Worm (Caenorhabditis elegans): ENCODE measurements around the gene Y61A9LA.3.

Y61A9LA.3 gene

DNA sequence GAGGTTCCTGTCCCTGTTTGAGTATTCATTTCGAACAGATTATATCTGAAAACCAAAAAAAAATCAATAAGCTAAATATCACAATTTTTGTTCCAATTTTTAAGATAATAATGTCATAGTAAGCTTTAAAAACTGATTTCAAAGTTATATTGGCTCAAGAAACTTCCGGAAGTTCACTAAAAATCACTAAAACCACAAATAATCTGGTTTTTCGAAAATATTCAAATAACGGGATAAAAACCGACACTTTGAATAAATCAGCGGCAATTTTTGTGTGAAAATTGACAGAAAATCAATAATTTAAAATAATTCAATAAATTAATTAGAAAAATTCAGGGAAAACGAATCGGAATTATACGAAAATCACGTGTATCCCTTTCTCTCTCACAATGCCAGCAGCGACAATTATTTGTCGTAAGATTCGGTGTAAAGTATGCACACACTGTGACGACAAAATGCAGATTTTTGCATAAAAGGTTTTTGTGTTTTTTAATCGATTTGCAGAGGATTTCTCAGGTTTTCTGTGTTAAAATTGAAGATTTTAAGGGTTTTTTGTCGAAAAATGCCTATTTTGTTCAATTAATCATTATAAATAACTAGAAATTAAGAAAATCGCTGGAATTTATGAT, 820 bp upstream of the Y61A9LA.3 start, which contains the start of gene sut-2 (continued):
- TF ChIP-seq nhr-47 (tag; optimal IDR thresholded peaks at IDR 0.05) (peak; percentile 54), sup-37 (GFP tag; optimal IDR thresholded peaks at IDR 0.05) (no peak), lin-15B (tag; optimal IDR thresholded peaks at IDR 0.05) (no peak), unc-30 (tag; optimal IDR thresholded peaks at IDR 0.05) (no peak), ztf-11 (tag; optimal IDR thresholded peaks at IDR 0.05) (no peak), tbx-2 (tag; optimal IDR thresholded peaks at IDR 0.05) (no peak), isw-1 (GFP tag; IDR thresholded peaks at IDR 0.05) (no peak), F16B12.6 (tag; optimal IDR thresholded peaks at IDR 0.05) (peak; percentile 90), sptf-1 (tag; optimal IDR thresholded peaks at IDR 0.05) (no peak), pqm-1 (tag; optimal IDR thresholded peaks at IDR 0.05) (no peak), unc-130 (tag; optimal IDR thresholded peaks at IDR 0.05) (no peak), fos-1 (tag; optimal IDR thresholded peaks at IDR 0.05) (no peak), nhr-11 (tag; optimal IDR thresholded peaks at IDR 0.05) (no peak), elt-3 (tag; optimal IDR thresholded peaks at IDR 0.05) (peak in 1 of 6 experiments; percentile 49), mef-2 (tag; optimal IDR thresholded peaks at IDR 0.05) (no peak), jun-1 (tag; optimal IDR thresholded peaks at IDR 0.05) (no peak), ceh-88 (GFP tag; IDR thresholded peaks at IDR 0.05) (no peak), rnt-1 (tag; optimal IDR thresholded peaks at IDR 0.05) (no peak), swsn-7 (tag; optimal IDR thresholded peaks at IDR 0.05) (peak; percentile 17), lin-35 (GFP tag; optimal IDR thresholded peaks at IDR 0.05) (peak; percentile 39 to 62), nhr-85 (tag) (peak; percentile 40), hpl-2 (GFP tag; optimal IDR thresholded peaks at IDR 0.05) (no peak), mep-1 (tag; optimal IDR thresholded peaks at IDR 0.05) (peak; percentile 78), skn-1 (tag; optimal IDR thresholded peaks at IDR 0.05) (no peak), zip-4 (GFP tag; optimal IDR thresholded peaks at IDR 0.05) (no peak), hlh-17 (GFP tag; optimal IDR thresholded peaks at IDR 0.05; ENCODE audit: borderline replicate concordance) (no peak), nhr-19 (GFP tag; conservative IDR thresholded peaks at IDR 0.05) (no peak; the same call in 1 of the 2 replicates), unc-98 (GFP tag; IDR thresholded peaks at IDR 0.05) (no peak), ama-1 (optimal IDR thresholded peaks at IDR 0.05) (no peak), lin-14 (GFP tag; optimal IDR thresholded peaks at IDR 0.05) (no peak), efl-3 (GFP tag; optimal IDR thresholded peaks at IDR 0.05) (no peak), fkh-4 (tag; optimal IDR thresholded peaks at IDR 0.05; ENCODE audit: borderline replicate concordance) (no peak), nhr-237 (tag; optimal IDR thresholded peaks at IDR 0.05) (no peak)

- TF ChIP-seq nhr-237 (tag; optimal IDR thresholded peaks at IDR 0.05) (no peak), unc-30 (tag; optimal IDR thresholded peaks at IDR 0.05) (no peak), skn-1 (tag; optimal IDR thresholded peaks at IDR 0.05) (no peak), C34B4.2 (tag; optimal IDR thresholded peaks at IDR 0.05) (no peak), Y116A8C.19 (tag; optimal IDR thresholded peaks at IDR 0.05; ENCODE audit: borderline replicate concordance) (no peak), irx-1 (tag; optimal IDR thresholded peaks at IDR 0.05) (no peak), sox-4 (tag; optimal IDR thresholded peaks at IDR 0.05) (no peak), hpl-2 (GFP tag; optimal IDR thresholded peaks at IDR 0.05) (no peak), zag-1 (tag; optimal IDR thresholded peaks at IDR 0.05) (no peak), lin-13 (GFP tag; optimal IDR thresholded peaks at IDR 0.05) (no peak), nhr-90 (tag; optimal IDR thresholded peaks at IDR 0.05; ENCODE audit: poor library complexity) (no peak), pag-3 (tag; optimal IDR thresholded peaks at IDR 0.05; ENCODE audit: borderline replicate concordance, insufficient read depth) (no peak)
These were observed 1.1 kb downstream of the Y61A9LA.3 start for ce11 chrV:4571997-4572396.
